Fruit fly (Drosophila melanogaster): ENCODE results near the gene CG15599.

The CG15599 gene

dm6 chrX:15688757-15689156 is at the start of gene CG15599:
CG15599 (minus strand) TSS chrX:15688857.
- TF ChIP-seq CG14655 (GFP tag; optimal IDR thresholded peaks at IDR 0.05) (no peak), fd96Ca (GFP tag; IDR thresholded peaks at IDR 0.05) (no peak), CG8301 (tag; optimal IDR thresholded peaks at IDR 0.05) (no peak), Pif1B (GFP tag; optimal IDR thresholded peaks at IDR 0.05) (no peak), CG4496 (GFP tag; IDR thresholded peaks at IDR 0.05) (no peak), D1 (tag; optimal IDR thresholded peaks at IDR 0.05) (no peak), CG12605 (GFP tag; IDR thresholded peaks at IDR 0.05) (no peak), Pif1A (GFP tag; optimal IDR thresholded peaks at IDR 0.05) (no peak), rn (GFP tag; IDR thresholded peaks at IDR 0.05) (no peak), EcR (GFP tag; optimal IDR thresholded peaks at IDR 0.05) (no peak), CG32121 (GFP tag; IDR thresholded peaks at IDR 0.05) (no peak), gl (tag; optimal IDR thresholded peaks at IDR 0.05) (no peak), CG13204 (GFP tag; optimal IDR thresholded peaks at IDR 0.05) (no peak), Snoo (tag; optimal IDR thresholded peaks at IDR 0.05) (no peak), CG17806 (tag; optimal IDR thresholded peaks at IDR 0.05) (no peak), Ets98B (GFP tag; IDR thresholded peaks at IDR 0.05) (no peak), CG10348 (GFP tag; IDR thresholded peaks at IDR 0.05) (no peak), CG8159 (tag; optimal IDR thresholded peaks at IDR 0.05) (no peak)

- TF ChIP-seq Pif1B (GFP tag; optimal IDR thresholded peaks at IDR 0.05) = no peak
- TF ChIP-seq CG13204 (GFP tag; optimal IDR thresholded peaks at IDR 0.05) = no peak
- TF ChIP-seq CG34367 (tag; optimal IDR thresholded peaks at IDR 0.05) = no peak
- no peak for TF ChIP-seq Ets98B (GFP tag; IDR thresholded peaks at IDR 0.05)
- TF ChIP-seq Pif1A (GFP tag; optimal IDR thresholded peaks at IDR 0.05) = no peak
- TF ChIP-seq CG8301 (tag; optimal IDR thresholded peaks at IDR 0.05) = no peak
- no peak for TF ChIP-seq fd96Ca (GFP tag; IDR thresholded peaks at IDR 0.05)
- no peak for TF ChIP-seq CG32121 (GFP tag; IDR thresholded peaks at IDR 0.05)
- no peak for TF ChIP-seq CG4496 (GFP tag; IDR thresholded peaks at IDR 0.05)
These were observed 48.5 kb upstream of the CG15599 start, which contains the start of gene Arp6 for dm6 chrX:15737110-15737509. Arp6 (minus strand) TSS chrX:15737120.

DNA sequence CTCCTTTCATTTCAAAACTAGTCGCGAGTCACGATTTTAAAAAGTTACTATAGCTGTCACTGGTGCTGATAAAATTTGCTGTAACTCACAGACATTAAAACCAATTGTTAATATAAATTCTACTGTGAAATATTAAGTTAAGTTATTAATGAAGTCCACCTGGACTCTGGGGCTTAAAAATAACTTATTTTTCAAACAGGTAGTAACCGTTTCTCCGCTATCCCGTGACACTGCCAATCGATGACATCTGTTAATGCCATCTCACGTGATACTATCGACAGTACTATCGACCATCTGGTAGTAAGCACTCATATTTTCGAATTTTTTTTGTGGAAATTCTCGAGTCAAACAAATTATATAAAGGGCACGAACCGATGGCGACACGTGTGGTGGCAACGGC is 45.3 kb upstream of the CG15599 start, which contains the start of the genes CG12379 and MagR:
CG12379 (minus strand) TSS at position 2 of the 400 bp plus-strand sequence.
MagR (plus strand) TSS at position 276 of the 400 bp plus-strand sequence.
- TF ChIP-seq fd96Ca (GFP tag; IDR thresholded peaks at IDR 0.05) (no peak), CG32121 (GFP tag; IDR thresholded peaks at IDR 0.05) (no peak), CG8159 (tag; optimal IDR thresholded peaks at IDR 0.05) (peak; percentile 40), CG9948 (tag; optimal IDR thresholded peaks at IDR 0.05) (peak; percentile 28), CG4496 (GFP tag; IDR thresholded peaks at IDR 0.05) (peak; percentile 6; the same call in 1 of the 3 replicates), CG8301 (tag; optimal IDR thresholded peaks at IDR 0.05) (peak; percentile 21), rn (GFP tag; IDR thresholded peaks at IDR 0.05) (no peak), Snoo (tag; optimal IDR thresholded peaks at IDR 0.05) (peak; percentile 0), CG34367 (tag; optimal IDR thresholded peaks at IDR 0.05) (no peak), EcR (GFP tag; optimal IDR thresholded peaks at IDR 0.05) (no peak), CG10348 (GFP tag; IDR thresholded peaks at IDR 0.05) (no peak), CG15710 (tag; optimal IDR thresholded peaks at IDR 0.05) (peak; percentile 54), CG14655 (GFP tag; optimal IDR thresholded peaks at IDR 0.05) (no peak), Pif1B (GFP tag; optimal IDR thresholded peaks at IDR 0.05) (no peak), gl (tag; optimal IDR thresholded peaks at IDR 0.05) (no peak), Pif1A (GFP tag; optimal IDR thresholded peaks at IDR 0.05) (no peak), D1 (tag; optimal IDR thresholded peaks at IDR 0.05) (no peak), CG12605 (GFP tag; IDR thresholded peaks at IDR 0.05) (no peak), Ets98B (GFP tag; IDR thresholded peaks at IDR 0.05) (no peak), CG17806 (tag; optimal IDR thresholded peaks at IDR 0.05) (peak; percentile 0), CG13204 (GFP tag; optimal IDR thresholded peaks at IDR 0.05) (no peak)

dm6 chrX:15733192-15733892 is 44.7 kb upstream of the CG15599 start:
- TF ChIP-seq CG12605 (GFP tag; IDR thresholded peaks at IDR 0.05) = peak; percentile 52
- TF ChIP-seq CG4496 (GFP tag; IDR thresholded peaks at IDR 0.05) = peak; percentile 48; the same call in 2 of the 3 replicates
- TF ChIP-seq CG32121 (GFP tag; IDR thresholded peaks at IDR 0.05) = peak; percentile 21; the same call in 1 of the 2 replicates
- TF ChIP-seq rn (GFP tag; IDR thresholded peaks at IDR 0.05) = peak; percentile 25; the same call in 1 of the 2 replicates
- TF ChIP-seq CG10348 (GFP tag; IDR thresholded peaks at IDR 0.05) = no peak
- peak; percentile 9; the same call in 1 of the 2 replicates for TF ChIP-seq Ets98B (GFP tag; IDR thresholded peaks at IDR 0.05)
- TF ChIP-seq CG14655 (GFP tag; optimal IDR thresholded peaks at IDR 0.05) = no peak
- TF ChIP-seq CG34367 (tag; optimal IDR thresholded peaks at IDR 0.05) = no peak

DNA sequence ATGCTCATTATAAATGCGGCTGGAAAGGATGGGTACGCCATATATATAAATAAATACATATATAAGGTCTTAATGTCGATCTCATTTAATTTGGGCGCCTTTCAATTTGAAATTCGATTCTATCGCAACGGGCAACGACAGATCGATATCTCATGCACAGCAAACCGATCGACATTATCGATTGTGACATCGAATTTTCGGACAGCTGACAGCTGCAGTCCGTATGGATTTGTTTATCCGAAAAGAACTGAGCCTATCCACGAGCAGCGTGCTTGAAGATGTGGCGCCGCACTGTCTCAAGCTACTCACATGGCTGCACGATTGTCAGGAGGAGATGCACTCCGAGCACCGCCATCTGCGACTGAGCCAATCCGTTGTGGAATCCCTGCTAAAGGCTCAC is 43.3 kb upstream of the CG15599 start, which contains the start of gene CG8191:
CG8191 (plus strand) TSS at position 211 of the 400 bp plus-strand sequence.
- TF ChIP-seq fd96Ca (GFP tag; IDR thresholded peaks at IDR 0.05) (no peak), CG9948 (tag; optimal IDR thresholded peaks at IDR 0.05) (no peak), CG13204 (GFP tag; optimal IDR thresholded peaks at IDR 0.05) (no peak)

DNA sequence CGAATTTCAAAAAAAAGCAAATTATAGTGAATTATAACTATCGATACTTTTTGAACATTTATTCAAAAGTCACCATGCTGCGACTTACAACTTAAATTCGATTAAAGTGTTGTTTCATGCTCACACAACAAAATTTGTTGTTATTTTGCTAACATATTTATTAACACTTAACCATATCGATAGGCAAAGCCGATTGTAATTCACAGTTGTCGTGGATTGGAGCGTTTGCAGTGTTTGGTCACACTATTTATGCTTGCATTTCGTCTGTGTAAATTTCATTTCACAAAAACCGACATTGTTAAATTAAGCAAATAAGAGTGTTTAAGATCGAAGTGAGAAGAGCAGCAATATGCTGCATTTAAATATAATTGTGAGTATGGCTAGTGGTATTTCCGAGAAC is 23.8 kb upstream of the CG15599 start, which contains the start of gene HUWE1:
HUWE1 (plus strand) TSS at position 220 of the 400 bp plus-strand sequence.
- no peak for TF ChIP-seq CG13204 (GFP tag; optimal IDR thresholded peaks at IDR 0.05)
- TF ChIP-seq CG15710 (tag; optimal IDR thresholded peaks at IDR 0.05) = peak; percentile 1
- TF ChIP-seq Pif1A (GFP tag; optimal IDR thresholded peaks at IDR 0.05) = no peak

Data from whole organism, pupa.